Worm (Caenorhabditis elegans) whole organism, L4 larva: Measurements from ENCODE around the gene fbxb-35.

Experiments used
- Y48G9A.11 ChIP-seq: fragments of 200-800 bp; sonication (Bioruptor generic); IDR thresholded peaks from 2 replicates; pipeline ENCODE4 v1.3.6; 2022; ENCODE audit warnings: missing genetic modification reagents, missing genetic modification characterization, missing compliant biosample characterization
- ZK337.2 ChIP-seq: fragments of 200-800 bp; sonication (Bioruptor generic); IDR thresholded peaks from 2 replicates; pipeline ENCODE4 v1.3.6; 2022; ENCODE audit warnings: missing genetic modification reagents, missing genetic modification characterization, missing compliant biosample characterization
- ama-1 ChIP-seq: fragments of 150-350 bp; optimal IDR thresholded peaks from 2 replicates; lab custom pipeline; 2014; ENCODE audit warnings: inconsistent platforms, mixed read lengths
- ceh-82 ChIP-seq: sonication (generic microtip); optimal IDR thresholded peaks from 2 replicates; lab custom pipeline; 2017; ENCODE audit warnings: missing biosample characterization, missing genetic modification characterization
- daf-12 ChIP-seq: fragments of 150-350 bp; optimal IDR thresholded peaks from 2 replicates; lab custom pipeline; 2014; ENCODE audit warnings: missing biosample characterization, missing genetic modification reagents, missing genetic modification characterization
- dve-1 ChIP-seq: sonication (generic microtip); optimal IDR thresholded peaks from 2 replicates; lab custom pipeline; 2017; ENCODE audit warnings: antibody characterized with exemption, mild to moderate bottlenecking, missing genetic modification characterization, missing compliant biosample characterization; ENCODE audit not compliant: insufficient read depth
- fos-1 ChIP-seq: fragments of 150-350 bp; optimal IDR thresholded peaks from 2 replicates; lab custom pipeline; 2014; ENCODE audit warnings: missing biosample characterization, missing genetic modification characterization
- jun-1 ChIP-seq: fragments of 150-350 bp; optimal IDR thresholded peaks from 2 replicates; lab custom pipeline; 2014; ENCODE audit warnings: missing biosample characterization, missing genetic modification reagents, missing genetic modification characterization
- nhr-102 ChIP-seq: sonication (generic microtip); optimal IDR thresholded peaks from 2 replicates; lab custom pipeline; 2016; ENCODE audit warnings: mild to moderate bottlenecking, missing genetic modification characterization, moderate library complexity, missing compliant biosample characterization
- nhr-237 ChIP-seq: sonication (generic microtip); optimal IDR thresholded peaks from 2 replicates; lab custom pipeline; 2017; ENCODE audit warnings: missing biosample characterization, missing genetic modification characterization
- nhr-25 ChIP-seq: sonication (generic microtip); optimal IDR thresholded peaks from 2 replicates; lab custom pipeline; 2017; ENCODE audit warnings: missing genetic modification characterization, mild to moderate bottlenecking, missing compliant biosample characterization, antibody characterized with exemption, moderate library complexity, borderline replicate concordance; ENCODE audit not compliant: insufficient read depth
- nhr-6 ChIP-seq: fragments of 150-350 bp; optimal IDR thresholded peaks from 2 replicates; lab custom pipeline; 2014; ENCODE audit warnings: missing biosample characterization, missing genetic modification characterization
- zag-1 ChIP-seq: fragments of 150-350 bp; optimal IDR thresholded peaks from 2 replicates; lab custom pipeline; 2014; ENCODE audit warnings: missing biosample characterization, missing genetic modification characterization

DNA sequence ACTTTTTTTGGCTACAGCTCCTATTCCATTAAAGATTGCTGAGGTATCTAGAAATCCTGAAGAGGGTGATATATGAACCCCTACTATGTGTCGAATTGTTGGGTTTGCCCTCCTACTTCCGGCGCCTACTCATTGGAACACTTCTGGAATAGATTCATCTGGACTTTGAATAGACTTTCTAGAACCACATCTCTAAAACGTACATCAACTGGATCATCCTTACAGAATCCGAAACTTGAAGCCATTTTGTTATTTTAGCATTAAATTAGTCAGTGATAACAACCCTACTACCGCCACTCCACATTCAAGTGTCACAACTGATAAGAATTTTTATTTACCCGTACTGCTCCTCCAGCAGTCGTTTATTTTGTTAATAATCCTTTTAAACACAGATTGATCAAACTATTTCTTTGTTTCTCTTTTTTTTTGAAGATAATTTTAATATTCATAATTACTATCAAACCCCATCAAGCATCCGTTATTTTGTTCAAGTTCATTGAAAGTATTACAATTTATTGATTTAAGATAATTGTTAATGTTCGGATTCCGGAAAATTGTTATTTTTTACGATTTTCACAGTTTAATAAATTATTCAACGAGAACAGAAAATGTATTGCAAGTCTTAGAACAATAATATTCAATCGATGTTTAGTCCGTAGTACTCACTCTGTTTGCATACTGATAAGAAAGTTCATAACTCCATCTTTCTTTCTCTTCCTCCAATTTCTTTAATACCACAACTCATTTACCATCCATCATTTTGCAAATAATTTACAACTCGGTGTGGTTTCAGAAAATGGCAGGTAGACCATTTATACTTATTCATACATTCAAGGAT lies 47.9 kb downstream of the fbxb-35 start, which contains the start of gene math-42:
- no peak for TF ChIP-seq ama-1
- no peak for TF ChIP-seq fos-1
- TF ChIP-seq dve-1 (tag; lab: Kevin White, UChicago), result no peak
- no peak for TF ChIP-seq daf-12
- no peak for TF ChIP-seq zag-1 (tag; lab: Kevin White, UChicago)
- TF ChIP-seq Y48G9A.11 (GFP tag; lab: Robert Waterston, UW), result no peak
- no peak for TF ChIP-seq nhr-25 (tag; lab: Kevin White, UChicago)
- TF ChIP-seq ceh-82 (tag; lab: Kevin White, UChicago), result no peak
- no peak for TF ChIP-seq ZK337.2
- no peak for TF ChIP-seq jun-1 (tag; lab: Kevin White, UChicago)
- no peak for TF ChIP-seq nhr-6 (tag; lab: Kevin White, UChicago)
- no peak for TF ChIP-seq nhr-237 (tag; lab: Kevin White, UChicago)
- no peak for TF ChIP-seq nhr-102 (tag; lab: Kevin White, UChicago)
